Worm (Caenorhabditis elegans) whole organism, L1 larva: ENCODE data around the gene fbxa-158.
A peak's percentile ranks its signal among the peaks of the same experiment; 100 is the strongest.
"Not testable (repeated sequence)": the region's sequence is repeated elsewhere in the genome, so short reads cannot be mapped to it uniquely, and the experiment has no call there.

Source experiments
- C34B4.2 ChIP-seq: sonication (generic microtip); optimal IDR thresholded peaks from 2 replicates; lab custom pipeline; 2017; ENCODE audit warnings: mild to moderate bottlenecking, missing genetic modification characterization, missing compliant biosample characterization
- aha-1 ChIP-seq: fragments of 150-350 bp; optimal IDR thresholded peaks from 2 replicates; lab custom pipeline; 2014; ENCODE audit warnings: missing biosample characterization, missing genetic modification characterization
- alr-1 ChIP-seq: fragments of 200-800 bp; sonication (Bioruptor generic); optimal IDR thresholded peaks from 2 replicates; lab custom pipeline; 2018; ENCODE audit warnings: borderline replicate concordance, mild to moderate bottlenecking, missing genetic modification characterization, missing compliant biosample characterization
- aly-2 ChIP-seq: fragments of 150-350 bp; optimal IDR thresholded peaks from 2 replicates; lab custom pipeline; 2014; ENCODE audit warnings: missing biosample characterization, missing genetic modification characterization
- ama-1 ChIP-seq: fragments of 150-350 bp; optimal IDR thresholded peaks from 2 replicates; lab custom pipeline; 2014
- blmp-1 ChIP-seq: fragments of 150-350 bp; optimal IDR thresholded peaks from 2 replicates; lab custom pipeline; 2014; ENCODE audit warnings: missing biosample characterization, missing genetic modification characterization
- ceh-88 ChIP-seq: fragments of 200-800 bp; sonication (Bioruptor generic); IDR thresholded peaks from 2 replicates; pipeline ENCODE4 v1.3.6; 2022; ENCODE audit warnings: missing genetic modification characterization, missing compliant biosample characterization
- ceh-90 ChIP-seq: sonication (generic microtip); optimal IDR thresholded peaks from 2 replicates; lab custom pipeline; 2016; ENCODE audit warnings: missing genetic modification characterization, missing compliant biosample characterization
- ces-1 ChIP-seq: fragments of 150-350 bp; optimal IDR thresholded peaks from 2 replicates; lab custom pipeline; 2014; ENCODE audit warnings: missing biosample characterization, missing genetic modification reagents, missing genetic modification characterization
- dpl-1 ChIP-seq, 3 experiments: fragments of 150-350 bp in 2 of 3; sonication (generic microtip) in 1 of 3; optimal IDR thresholded peaks; 2 replicates each; lab custom pipeline; 2014 to 2017; ENCODE audit warnings: missing biosample characterization in 3 of 3, missing genetic modification characterization in 3 of 3, missing genetic modification reagents in 3 of 3
- dsc-1 ChIP-seq: sonication (generic microtip); optimal IDR thresholded peaks from 2 replicates; lab custom pipeline; 2016; ENCODE audit warnings: mild to moderate bottlenecking, missing genetic modification characterization, missing compliant biosample characterization
- egl-13 ChIP-seq: sonication (generic microtip); optimal IDR thresholded peaks from 2 replicates; lab custom pipeline; 2016; ENCODE audit warnings: missing genotype, missing genetic modification reagents, missing genetic modification characterization, missing compliant biosample characterization
- egl-27 ChIP-seq, 2 experiments: fragments of 150-350 bp in 1 of 2; sonication (generic microtip); optimal IDR thresholded peaks; 3 replicates each; lab custom pipeline; 2017 to 2018; ENCODE audit warnings: missing biosample characterization in 2 of 2, missing genetic modification characterization in 2 of 2, missing genetic modification reagents in 2 of 2
- elt-2 ChIP-seq: sonication (generic microtip); optimal IDR thresholded peaks from 2 replicates; lab custom pipeline; 2016; ENCODE audit warnings: missing genetic modification characterization, mild to moderate bottlenecking, inconsistent platforms, missing compliant biosample characterization, missing genetic modification reagents
- elt-3 ChIP-seq, 6 experiments: fragments of 150-350 bp in 1 of 6; sonication (generic microtip); optimal IDR thresholded peaks; 2 replicates each; lab custom pipeline; 2017 to 2018; ENCODE audit warnings: missing biosample characterization in 6 of 6, missing genetic modification characterization in 6 of 6, inconsistent platforms in 1 of 6
- ets-5 ChIP-seq: fragments of 200-800 bp; sonication (Bioruptor generic); IDR thresholded peaks from 2 replicates; pipeline ENCODE4 v1.3.6; 2022; ENCODE audit warnings: missing genetic modification characterization, missing compliant biosample characterization
- fkh-8 ChIP-seq: sonication (generic microtip); optimal IDR thresholded peaks from 2 replicates; lab custom pipeline; 2016; ENCODE audit warnings: mild to moderate bottlenecking, missing genetic modification characterization, missing compliant biosample characterization
- fos-1 ChIP-seq: fragments of 150-350 bp; optimal IDR thresholded peaks from 2 replicates; lab custom pipeline; 2014; ENCODE audit warnings: missing biosample characterization, missing genetic modification characterization
- hlh-4 ChIP-seq: sonication (generic microtip); optimal IDR thresholded peaks from 2 replicates; lab custom pipeline; 2016; ENCODE audit warnings: mild to moderate bottlenecking, missing genetic modification characterization, missing compliant biosample characterization
- jun-1 ChIP-seq: fragments of 150-350 bp; optimal IDR thresholded peaks from 2 replicates; lab custom pipeline; 2014; ENCODE audit warnings: missing biosample characterization, missing genetic modification reagents, missing genetic modification characterization
- lin-14 ChIP-seq: fragments of 200-800 bp; sonication (Bioruptor generic); optimal IDR thresholded peaks from 2 replicates; lab custom pipeline; 2018; ENCODE audit warnings: mild to moderate bottlenecking, missing genetic modification characterization, moderate library complexity, missing compliant biosample characterization
- lin-35 ChIP-seq, 2 experiments: fragments of 150-350 bp; optimal IDR thresholded peaks; 2 replicates each; lab custom pipeline; 2014; ENCODE audit warnings: missing biosample characterization in 2 of 2, missing genetic modification characterization in 2 of 2, missing genetic modification reagents in 2 of 2
- lin-39 ChIP-seq: fragments of 150-350 bp; optimal IDR thresholded peaks from 2 replicates; lab custom pipeline; 2014; ENCODE audit warnings: missing biosample characterization, missing genetic modification reagents, missing genetic modification characterization
- lir-3 ChIP-seq: sonication (generic microtip); optimal IDR thresholded peaks from 2 replicates; lab custom pipeline; 2016; ENCODE audit warnings: mild to moderate bottlenecking, missing genetic modification characterization, moderate library complexity, missing compliant biosample characterization; ENCODE audit not compliant: poor library complexity
- nhr-12 ChIP-seq: sonication (generic microtip); optimal IDR thresholded peaks from 2 replicates; lab custom pipeline; 2017; ENCODE audit warnings: missing biosample characterization, missing genetic modification characterization
- nhr-71 ChIP-seq: sonication (generic microtip); optimal IDR thresholded peaks from 2 replicates; lab custom pipeline; 2016; ENCODE audit warnings: mild to moderate bottlenecking, missing genetic modification characterization, moderate library complexity, missing compliant biosample characterization
- nhr-77 ChIP-seq: fragments of 150-350 bp; optimal IDR thresholded peaks from 2 replicates; lab custom pipeline; 2014; ENCODE audit warnings: missing biosample characterization, missing genetic modification characterization
- nhr-84 ChIP-seq: sonication (generic microtip); optimal IDR thresholded peaks from 2 replicates; lab custom pipeline; 2017; ENCODE audit warnings: missing biosample characterization, missing genetic modification characterization
- nhr-85 ChIP-seq: sonication (generic microtip); peaks from one replicate; lab custom pipeline; 2016; ENCODE audit warnings: missing genetic modification characterization, inconsistent platforms, missing compliant biosample characterization
- nhr-90 ChIP-seq: sonication (generic microtip); optimal IDR thresholded peaks from 2 replicates; lab custom pipeline; 2016; ENCODE audit warnings: mild to moderate bottlenecking, missing genetic modification characterization, missing compliant biosample characterization; ENCODE audit not compliant: poor library complexity
- pag-3 ChIP-seq: sonication (generic microtip); optimal IDR thresholded peaks from 2 replicates; lab custom pipeline; 2017; ENCODE audit warnings: missing genetic modification characterization, mild to moderate bottlenecking, missing compliant biosample characterization, antibody characterized with exemption, borderline replicate concordance; ENCODE audit not compliant: insufficient read depth
- skn-1 ChIP-seq: fragments of 150-350 bp; optimal IDR thresholded peaks from 2 replicates; lab custom pipeline; 2014; ENCODE audit warnings: missing biosample characterization, missing genetic modification characterization
- snpc-4 ChIP-seq: fragments of 150-350 bp; optimal IDR thresholded peaks from 2 replicates; lab custom pipeline; 2014; ENCODE audit warnings: missing biosample characterization, missing genetic modification characterization
- sptf-1 ChIP-seq: fragments of 150-350 bp; optimal IDR thresholded peaks from 2 replicates; lab custom pipeline; 2014; ENCODE audit warnings: missing biosample characterization, missing genetic modification characterization
- swsn-7 ChIP-seq: sonication (generic microtip); optimal IDR thresholded peaks from 2 replicates; lab custom pipeline; 2016; ENCODE audit warnings: missing genetic modification characterization, missing compliant biosample characterization
- tbx-2 ChIP-seq: sonication (generic microtip); optimal IDR thresholded peaks from 2 replicates; lab custom pipeline; 2016; ENCODE audit warnings: missing genetic modification characterization, missing compliant biosample characterization
- tlp-1 ChIP-seq: fragments of 150-350 bp; optimal IDR thresholded peaks from 2 replicates; lab custom pipeline; 2014; ENCODE audit warnings: missing biosample characterization, missing genetic modification characterization
- unc-130 ChIP-seq: fragments of 150-350 bp; optimal IDR thresholded peaks from 2 replicates; lab custom pipeline; 2017; ENCODE audit warnings: missing biosample characterization, missing genetic modification characterization, inconsistent platforms
- ztf-4 ChIP-seq: fragments of 150-350 bp; optimal IDR thresholded peaks from 2 replicates; lab custom pipeline; 2014; ENCODE audit warnings: missing biosample characterization, missing genetic modification characterization

The fbxa-158 gene

DNA sequence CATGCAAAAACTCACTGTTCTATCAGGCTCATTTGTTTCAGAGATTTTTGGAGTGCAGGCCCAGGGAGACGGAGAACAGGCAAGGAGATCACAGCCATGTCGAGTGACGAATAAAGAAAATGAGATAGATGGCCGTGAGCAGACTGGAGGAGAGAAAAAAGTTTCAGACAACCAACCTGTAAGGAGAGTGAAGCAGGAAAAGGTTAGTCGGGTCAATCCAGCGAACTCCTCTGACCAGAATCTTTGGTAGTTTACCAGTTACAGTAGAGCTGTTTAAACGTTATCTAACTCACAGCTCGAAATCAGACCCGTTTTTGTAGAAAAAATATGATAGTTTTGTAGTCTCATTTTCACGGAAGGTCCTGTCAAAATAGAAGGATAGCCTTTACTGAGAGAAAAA lies 27.7 kb upstream of the fbxa-158 start, which contains the start of gene fbxb-21:
fbxb-21 (minus strand) TSS at position 101 of the 400 bp plus-strand sequence.
- no peak for TF ChIP-seq C34B4.2 (tag; lab: Kevin White, UChicago)
- TF ChIP-seq egl-13 (tag; lab: Kevin White, UChicago): no peak
- TF ChIP-seq dsc-1 (tag; lab: Kevin White, UChicago): no peak
- TF ChIP-seq tbx-2 (tag; lab: Kevin White, UChicago): no peak
- TF ChIP-seq aha-1 (tag; lab: Kevin White, UChicago): no peak
- no peak for TF ChIP-seq elt-3 (tag; optimal IDR thresholded peaks at IDR 0.05; lab: Kevin White, UChicago)
- TF ChIP-seq blmp-1 (tag; lab: Kevin White, UChicago): no peak
- TF ChIP-seq ceh-90: no peak
- TF ChIP-seq nhr-12 (tag; lab: Kevin White, UChicago): no peak
- no peak for TF ChIP-seq tlp-1 (tag; lab: Kevin White, UChicago)
- no peak for TF ChIP-seq fos-1 (tag; lab: Kevin White, UChicago)
- TF ChIP-seq nhr-71 (tag; lab: Kevin White, UChicago): no peak
- no peak for TF ChIP-seq egl-27 (tag; optimal IDR thresholded peaks at IDR 0.05; lab: Kevin White, UChicago)
- TF ChIP-seq nhr-85 (tag; lab: Kevin White, UChicago): no peak
- TF ChIP-seq hlh-4: no peak
- TF ChIP-seq unc-130: no peak
- no peak for TF ChIP-seq ces-1
- TF ChIP-seq nhr-84 (tag; lab: Kevin White, UChicago): no peak
- TF ChIP-seq, all 84 proteins: peak for 0

DNA sequence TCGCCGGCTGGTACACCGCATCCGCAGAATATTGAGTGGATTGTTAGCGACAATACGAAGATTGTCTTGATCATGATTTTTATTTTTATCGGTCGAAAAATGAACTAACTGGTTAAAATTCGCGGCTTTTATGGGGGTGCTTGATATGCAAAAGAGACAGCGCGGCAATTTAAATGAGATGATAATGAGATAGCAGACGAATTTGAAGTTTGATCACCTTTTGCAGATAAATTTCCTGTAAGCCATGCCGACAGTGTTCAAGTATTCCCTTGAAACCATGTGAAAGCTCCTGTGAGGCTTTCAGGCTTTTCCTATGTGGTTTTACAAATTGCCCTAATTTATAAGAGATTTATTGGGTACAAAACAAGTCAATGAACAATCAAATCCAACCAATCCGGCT lies 25.1 kb upstream of the fbxa-158 start, which contains the start of gene ZC204.17:
ZC204.17 (minus strand) TSS at position 101 of the 400 bp plus-strand sequence.
- TF ChIP-seq ceh-88 (GFP tag; lab: Robert Waterston, UW) (no peak), lin-35 (GFP tag; optimal IDR thresholded peaks at IDR 0.05; lab: Kevin White, UChicago) (no peak), swsn-7 (tag; lab: Kevin White, UChicago) (no peak), aly-2 (tag; lab: Kevin White, UChicago) (no peak), tlp-1 (tag; lab: Kevin White, UChicago) (no peak), ama-1 (lab: Kevin White, UChicago) (no peak)

DNA sequence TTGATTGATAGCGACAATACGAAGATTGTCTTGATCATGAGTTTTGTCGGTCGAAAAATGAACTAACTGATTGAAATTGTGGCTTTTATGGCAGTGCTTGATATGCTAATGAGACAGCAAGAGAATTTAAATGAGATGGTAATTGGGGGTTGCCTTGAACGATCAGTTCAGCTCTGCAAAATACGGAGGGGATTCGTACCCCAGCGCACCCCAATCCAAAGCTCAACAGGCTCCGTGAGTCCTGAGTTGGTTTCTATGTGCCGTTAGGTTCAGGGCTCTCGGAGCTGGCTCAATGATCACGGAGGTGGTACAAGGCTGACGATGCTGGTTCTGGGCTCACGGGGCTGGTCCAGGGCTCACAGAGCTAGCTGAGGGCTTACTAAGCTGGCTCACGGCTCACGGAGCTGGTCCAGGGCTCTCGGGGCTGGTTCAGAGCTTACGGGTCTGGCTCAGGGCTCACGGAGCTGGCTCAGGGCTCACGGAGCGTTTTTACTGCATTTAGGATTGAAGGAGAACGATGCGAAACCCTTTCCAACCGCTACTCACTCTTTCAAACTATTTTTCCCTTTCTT lies 23.8 kb upstream of the fbxa-158 start, which contains the start of gene ZC204.6:
ZC204.6 (minus strand) TSS at position 51 of the 572 bp plus-strand sequence.
- TF ChIP-seq alr-1 (tag; lab: Kevin White, UChicago) (no peak), lin-35 (GFP tag; optimal IDR thresholded peaks at IDR 0.05; lab: Kevin White, UChicago) (no peak), sptf-1 (tag; lab: Kevin White, UChicago) (no peak), ztf-4 (tag; lab: Kevin White, UChicago) (no peak)

DNA sequence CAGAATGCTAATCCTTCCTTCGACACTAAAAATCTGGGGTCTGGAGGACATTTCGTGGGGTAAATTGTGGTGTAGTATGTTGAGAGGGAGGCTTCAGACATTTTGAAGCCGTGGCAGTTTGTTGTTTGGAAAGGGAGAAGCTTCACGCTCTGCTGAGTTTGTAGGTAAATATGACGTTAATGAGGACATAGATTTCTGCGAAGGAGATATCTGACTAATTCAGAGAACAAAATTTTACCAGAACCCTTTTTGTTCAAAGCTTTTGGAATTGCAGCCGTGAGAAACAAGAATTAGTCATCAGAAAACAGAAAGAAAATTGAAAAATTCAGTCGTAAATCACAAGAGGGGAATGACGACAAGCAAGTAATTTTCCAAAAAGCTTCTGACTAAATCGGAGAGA lies 19.4 kb upstream of the fbxa-158 start, which contains the start of gene srh-72:
srh-72 (minus strand) TSS at position 101 of the 400 bp plus-strand sequence.
- TF ChIP-seq fkh-8 (tag; lab: Kevin White, UChicago) (peak; percentile 62), aly-2 (tag; lab: Kevin White, UChicago) (no peak)

- not testable (repeated sequence) for TF ChIP-seq nhr-77 (tag; lab: Kevin White, UChicago); skn-1; fos-1 (tag; lab: Kevin White, UChicago)
These were observed 15.3 kb upstream of the fbxa-158 start, which contains the start of gene srg-20 for ce11 chrII:1636392-1636791. TSS of gene srg-20 (plus strand) at chrII:1636692.

- no peak for TF ChIP-seq nhr-90 (tag; lab: Kevin White, UChicago)
- no peak for TF ChIP-seq egl-13 (tag; lab: Kevin White, UChicago)
- no peak for TF ChIP-seq lir-3 (tag; lab: Kevin White, UChicago)
- TF ChIP-seq lin-35 (GFP tag; optimal IDR thresholded peaks at IDR 0.05; lab: Kevin White, UChicago): no peak
- TF ChIP-seq dsc-1 (tag; lab: Kevin White, UChicago): no peak
- TF ChIP-seq fkh-8 (tag; lab: Kevin White, UChicago): no peak
- TF ChIP-seq pag-3 (tag; lab: Kevin White, UChicago): no peak
- TF ChIP-seq elt-2 (tag; lab: Kevin White, UChicago): peak; percentile 90
- TF ChIP-seq ets-5 (GFP tag; lab: Robert Waterston, UW): no peak
- TF ChIP-seq snpc-4 (tag; lab: Kevin White, UChicago): no peak
- no peak for TF ChIP-seq lin-39 (tag; lab: Kevin White, UChicago)
- no peak for TF ChIP-seq sptf-1 (tag; lab: Kevin White, UChicago)
- no peak for TF ChIP-seq lin-14
- TF ChIP-seq dpl-1 (GFP tag; optimal IDR thresholded peaks at IDR 0.05; lab: Kevin White, UChicago): no peak
- peak; percentile 15 for TF ChIP-seq jun-1 (tag; lab: Kevin White, UChicago)
- TF ChIP-seq, all 84 proteins: peak for 2
These were observed 14.9 kb upstream of the fbxa-158 start for ce11 chrII:1635969-1636368.
